Fruit fly (Drosophila melanogaster): ENCODE data around the gene CG6765.

Gene CG6765

DNA sequence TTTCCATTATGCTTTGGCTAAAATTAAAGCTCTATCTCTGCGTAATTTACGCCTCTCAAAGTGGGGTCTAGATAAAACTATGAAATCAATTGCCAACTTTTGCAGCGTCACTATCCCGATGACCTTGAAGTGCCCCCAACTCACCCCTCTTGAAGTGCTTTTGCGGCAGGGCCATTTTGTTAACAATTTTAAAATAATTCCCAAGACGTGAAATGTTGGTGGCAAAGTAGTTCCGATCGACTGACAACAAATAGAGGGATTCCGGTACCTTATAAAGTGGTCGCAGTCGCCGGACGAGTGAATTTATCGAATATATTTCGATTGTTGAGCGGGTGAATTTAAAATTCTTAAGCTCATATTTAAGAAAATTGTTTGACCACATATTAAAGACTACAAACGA is 10.7 kb downstream of the CG6765 start, which contains the start of gene GstO2 (continued):
- no peak for TF ChIP-seq TFAM (GFP tag; optimal IDR thresholded peaks at IDR 0.05)
- no peak for TF ChIP-seq abd-A (tag; optimal IDR thresholded peaks at IDR 0.05)
- TF ChIP-seq MTF-1 (GFP tag; optimal IDR thresholded peaks at IDR 0.05; ENCODE audit: borderline replicate concordance) = no peak
- TF ChIP-seq Ets97D (GFP tag; optimal IDR thresholded peaks at IDR 0.05) = no peak
- TF ChIP-seq Optix (GFP tag; IDR thresholded peaks at IDR 0.05) = no peak
- peak; percentile 18; the same call in 1 of the 3 replicates for TF ChIP-seq row (GFP tag; IDR thresholded peaks at IDR 0.05)
- no peak for TF ChIP-seq Hr78 (GFP tag; optimal IDR thresholded peaks at IDR 0.05)
- peak; percentile 47 for TF ChIP-seq CG2116 (GFP tag; optimal IDR thresholded peaks at IDR 0.05)
- no peak for TF ChIP-seq Antp (GFP tag; optimal IDR thresholded peaks at IDR 0.05)
- no peak for TF ChIP-seq ATbp (GFP tag; optimal IDR thresholded peaks at IDR 0.05)
- no peak for TF ChIP-seq CG9727 (GFP tag; optimal IDR thresholded peaks at IDR 0.05)
- TF ChIP-seq CG1603 (tag; optimal IDR thresholded peaks at IDR 0.05) = peak; percentile 25
- TF ChIP-seq lov (optimal IDR thresholded peaks at IDR 0.05) = no peak
- TF ChIP-seq lov (GFP tag; IDR thresholded peaks at IDR 0.05) = no peak
- no peak for TF ChIP-seq her (GFP tag; optimal IDR thresholded peaks at IDR 0.05)
- no peak for TF ChIP-seq ham (GFP tag; IDR thresholded peaks at IDR 0.05)
- no peak for TF ChIP-seq dpn (GFP tag; optimal IDR thresholded peaks at IDR 0.05)
- no peak for TF ChIP-seq CG7963 (GFP tag; IDR thresholded peaks at IDR 0.05; ENCODE audit: partially characterized antibody)
- TF ChIP-seq CG17361 (GFP tag; IDR thresholded peaks at IDR 0.05) = no peak
- TF ChIP-seq gce (GFP tag; IDR thresholded peaks at IDR 0.05) = no peak
- no peak for TF ChIP-seq Dip2 (GFP tag; IDR thresholded peaks at IDR 0.05)
- TF ChIP-seq vfl (GFP tag; optimal IDR thresholded peaks at IDR 0.05) = no peak
- TF ChIP-seq ssp (GFP tag; IDR thresholded peaks at IDR 0.05) = no peak
- no peak for TF ChIP-seq Oli (tag; optimal IDR thresholded peaks at IDR 0.05)
- TF ChIP-seq bowl (GFP tag; IDR thresholded peaks at IDR 0.05) = no peak
- TF ChIP-seq crc (GFP tag; optimal IDR thresholded peaks at IDR 0.05) = no peak
- TF ChIP-seq Rfx (GFP tag; IDR thresholded peaks at IDR 0.05) = no peak
- TF ChIP-seq Atf6 (GFP tag; IDR thresholded peaks at IDR 0.05) = no peak
- no peak for TF ChIP-seq gro (GFP tag; optimal IDR thresholded peaks at IDR 0.05)
- TF ChIP-seq CG4707 (GFP tag; optimal IDR thresholded peaks at IDR 0.05) = no peak
- TF ChIP-seq CG12236 (GFP tag; optimal IDR thresholded peaks at IDR 0.05) = no peak
- TF ChIP-seq bcd (GFP tag; optimal IDR thresholded peaks at IDR 0.05) = no peak
- TF ChIP-seq CG4820 (GFP tag; optimal IDR thresholded peaks at IDR 0.05) = no peak
- TF ChIP-seq mam (GFP tag; optimal IDR thresholded peaks at IDR 0.05) = no peak
- TF ChIP-seq Tbp (GFP tag; optimal IDR thresholded peaks at IDR 0.05) = no peak
- no peak for TF ChIP-seq klu (GFP tag; IDR thresholded peaks at IDR 0.05)
- no peak for TF ChIP-seq cad (GFP tag; optimal IDR thresholded peaks at IDR 0.05)
- TF ChIP-seq eve (GFP tag; optimal IDR thresholded peaks at IDR 0.05) = no peak
- TF ChIP-seq Fer1 (GFP tag; optimal IDR thresholded peaks at IDR 0.05) = peak; percentile 17
- peak; percentile 30 for TF ChIP-seq CG3995 (GFP tag; optimal IDR thresholded peaks at IDR 0.05)
- peak; percentile 70 for TF ChIP-seq Dref (GFP tag; IDR thresholded peaks at IDR 0.05)
- peak; percentile 98 for TF ChIP-seq wek (GFP tag; optimal IDR thresholded peaks at IDR 0.05)
- TF ChIP-seq BEAF-32 (GFP tag; optimal IDR thresholded peaks at IDR 0.05) = peak; percentile 44
- no peak for TF ChIP-seq kah (GFP tag; optimal IDR thresholded peaks at IDR 0.05)
- TF ChIP-seq NFAT (GFP tag; IDR thresholded peaks at IDR 0.05) = peak; percentile 44; the same call in 1 of the 2 replicates

Measured in whole organism, embryonic.